Fruit fly (Drosophila melanogaster): ENCODE measurements around the gene Tim9a.

The Tim9a gene

dm6 chrX:13403962-13404830 lies 19.2 kb downstream of the Tim9a start, which contains the start of gene GstT4 (continued):
- no peak for TF ChIP-seq prd (optimal IDR thresholded peaks at IDR 0.05)
- peak; percentile 43; the same call in 1 of the 3 replicates for TF ChIP-seq prd (GFP tag; IDR thresholded peaks at IDR 0.05)
- TF ChIP-seq CG13424 (tag; optimal IDR thresholded peaks at IDR 0.05): peak; percentile 48
- TF ChIP-seq tx (GFP tag; optimal IDR thresholded peaks at IDR 0.05): peak; percentile 45
- TF ChIP-seq org-1 (GFP tag; optimal IDR thresholded peaks at IDR 0.05): peak; percentile 53
- TF ChIP-seq CG7271 (tag; optimal IDR thresholded peaks at IDR 0.05): no peak
- peak; percentile 86 for TF ChIP-seq CG32772 (GFP tag; IDR thresholded peaks at IDR 0.05)
- TF ChIP-seq CG13296 (GFP tag; optimal IDR thresholded peaks at IDR 0.05): no peak
- peak; percentile 29 for TF ChIP-seq odd (GFP tag; optimal IDR thresholded peaks at IDR 0.05)
- TF ChIP-seq toy (GFP tag; IDR thresholded peaks at IDR 0.05): no peak
- no peak for TF ChIP-seq Gsc (GFP tag; IDR thresholded peaks at IDR 0.05)
- no peak for TF ChIP-seq seq (GFP tag; IDR thresholded peaks at IDR 0.05)
- no peak for TF ChIP-seq mld (GFP tag; IDR thresholded peaks at IDR 0.05; ENCODE audit: partially characterized antibody)
- peak; percentile 99 for TF ChIP-seq D19A (tag; optimal IDR thresholded peaks at IDR 0.05)
- TF ChIP-seq CG4360 (GFP tag; IDR thresholded peaks at IDR 0.05): 0 out of 2 replicates have a peak, but pooled peaks have one; percentile 13
- TF ChIP-seq CG9215 (GFP tag; IDR thresholded peaks at IDR 0.05): peak; percentile 54
- TF ChIP-seq pan (optimal IDR thresholded peaks at IDR 0.05): no peak
- TF ChIP-seq pan (GFP tag; optimal IDR thresholded peaks at IDR 0.05 in 1 of 2, IDR thresholded peaks at IDR 0.05 in 1 of 2): peak in 1 of 2 experiments; percentile 35
- peak; percentile 80 for TF ChIP-seq CG2120 (GFP tag; optimal IDR thresholded peaks at IDR 0.05)
- TF ChIP-seq ase (GFP tag; IDR thresholded peaks at IDR 0.05): peak; percentile 8; the same call in 1 of the 3 replicates
- TF ChIP-seq Dp (GFP tag; optimal IDR thresholded peaks at IDR 0.05): no peak
- TF ChIP-seq Ada2b (GFP tag; IDR thresholded peaks at IDR 0.05): no peak
- peak; percentile 58 for TF ChIP-seq pho (GFP tag; optimal IDR thresholded peaks at IDR 0.05)
- peak; percentile 42; the same call in 1 of the 2 replicates for TF ChIP-seq CG5953 (GFP tag; IDR thresholded peaks at IDR 0.05)
- 0 out of 3 replicates have a peak, but pooled peaks have one; percentile 34 for TF ChIP-seq otp (GFP tag; IDR thresholded peaks at IDR 0.05)
- peak; percentile 76 for TF ChIP-seq CG11456 (GFP tag; IDR thresholded peaks at IDR 0.05)
- 0 out of 2 replicates have a peak, but pooled peaks have one; percentile 14 for TF ChIP-seq Bgb (GFP tag; IDR thresholded peaks at IDR 0.05; ENCODE audit: partially characterized antibody)
- no peak for TF ChIP-seq CG5180 (GFP tag; optimal IDR thresholded peaks at IDR 0.05)
- TF ChIP-seq Myb (GFP tag; optimal IDR thresholded peaks at IDR 0.05): peak; percentile 67
- TF ChIP-seq MBD-R2 (GFP tag; IDR thresholded peaks at IDR 0.05): peak; percentile 40; the same call in 1 of the 2 replicates
- no peak for TF ChIP-seq gsb-n (tag; optimal IDR thresholded peaks at IDR 0.05)
- no peak for TF ChIP-seq NC2β (GFP tag; optimal IDR thresholded peaks at IDR 0.05)
- TF ChIP-seq Vsx1 (GFP tag; optimal IDR thresholded peaks at IDR 0.05): no peak
- TF ChIP-seq CG30020 (tag; optimal IDR thresholded peaks at IDR 0.05): peak; percentile 11
- peak; percentile 66 for TF ChIP-seq Jarid2 (GFP tag; optimal IDR thresholded peaks at IDR 0.05)
- no peak for TF ChIP-seq usp (GFP tag; optimal IDR thresholded peaks at IDR 0.05)
- TF ChIP-seq CG14050 (GFP tag; IDR thresholded peaks at IDR 0.05): peak; percentile 41; the same call in 2 of the 3 replicates
- peak; percentile 99 for TF ChIP-seq nom (GFP tag; optimal IDR thresholded peaks at IDR 0.05)
- TF ChIP-seq esg (GFP tag; conservative IDR thresholded peaks at IDR 0.05): peak; percentile 17; the same call in 1 of the 2 replicates
- no peak for TF ChIP-seq CG1024 (GFP tag; IDR thresholded peaks at IDR 0.05)
- no peak for TF ChIP-seq CG12769 (tag; optimal IDR thresholded peaks at IDR 0.05)
- 0 out of 3 replicates have a peak, but pooled peaks have one; percentile 29 for TF ChIP-seq Mrtf (GFP tag; IDR thresholded peaks at IDR 0.05)
- TF ChIP-seq rib (GFP tag; IDR thresholded peaks at IDR 0.05): peak; percentile 56
- peak; percentile 2 for TF ChIP-seq lab (GFP tag; optimal IDR thresholded peaks at IDR 0.05)
- TF ChIP-seq CG1529 (GFP tag; optimal IDR thresholded peaks at IDR 0.05): peak; percentile 4
- TF ChIP-seq gro (GFP tag; optimal IDR thresholded peaks at IDR 0.05): no peak
- TF ChIP-seq CG10431 (GFP tag; optimal IDR thresholded peaks at IDR 0.05): no peak
- no peak for TF ChIP-seq Hr39 (optimal IDR thresholded peaks at IDR 0.05)
- peak; percentile 57 for TF ChIP-seq CHES-1-like (GFP tag; optimal IDR thresholded peaks at IDR 0.05)
- TF ChIP-seq tgo (GFP tag; IDR thresholded peaks at IDR 0.05): peak; percentile 44; the same call in 2 of the 3 replicates
